Worm (Caenorhabditis elegans): ENCODE measurements around the gene C14C6.8.

- TF ChIP-seq ces-1 (GFP tag; optimal IDR thresholded peaks at IDR 0.05) = no peak
- no peak for TF ChIP-seq fos-1 (tag; optimal IDR thresholded peaks at IDR 0.05)
- no peak for TF ChIP-seq unc-30 (tag; optimal IDR thresholded peaks at IDR 0.05)
Measured at ce11 chrV:553067-553466, at the start of gene C14C6.8.

Measured in whole organism, L1 larva.